Worm (Caenorhabditis elegans): ENCODE measurements around the gene acp-6.

Gene acp-6

DNA sequence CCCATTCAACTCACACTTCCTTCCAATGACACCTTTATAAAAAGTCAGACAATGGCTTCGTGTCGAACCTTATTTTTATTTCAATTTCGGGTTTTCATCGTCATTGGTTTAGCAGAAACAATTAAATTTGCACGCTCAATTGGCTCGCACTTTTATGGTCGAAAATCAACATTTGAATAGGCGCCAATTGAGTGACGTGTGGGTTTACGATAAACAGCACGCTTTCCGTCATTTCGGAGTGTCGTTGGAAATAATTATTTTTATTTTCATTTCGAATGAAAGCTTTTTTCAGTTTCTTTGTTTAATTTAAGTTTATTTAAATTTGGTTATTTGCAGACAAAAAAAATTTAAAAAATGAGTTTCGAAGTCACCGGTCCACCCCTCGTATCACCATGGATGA, 10.8 kb downstream of the acp-6 start, which contains the start of gene exos-2 (continued):
- TF ChIP-seq pag-3 (tag; optimal IDR thresholded peaks at IDR 0.05; ENCODE audit: borderline replicate concordance, insufficient read depth) = no peak

- no peak for TF ChIP-seq ceh-82 (tag; optimal IDR thresholded peaks at IDR 0.05)
- TF ChIP-seq tbx-2 (tag; optimal IDR thresholded peaks at IDR 0.05) = no peak
- no peak for TF ChIP-seq fkh-4 (tag; optimal IDR thresholded peaks at IDR 0.05; ENCODE audit: borderline replicate concordance)
- no peak for TF ChIP-seq lsy-2 (tag; optimal IDR thresholded peaks at IDR 0.05)
- TF ChIP-seq aha-1 (tag; optimal IDR thresholded peaks at IDR 0.05) = no peak
- TF ChIP-seq fkh-10 (GFP tag; optimal IDR thresholded peaks at IDR 0.05) = no peak
- TF ChIP-seq hlh-17 (GFP tag; optimal IDR thresholded peaks at IDR 0.05; ENCODE audit: borderline replicate concordance) = no peak
Observed at ce11 chrIV:6413482-6413881, 12.5 kb downstream of the acp-6 start, which contains the start of gene nlp-71. nlp-71 (minus strand) TSS chrIV:6413582.

ce11 chrIV:6404871-6405270, 21.1 kb downstream of the acp-6 start, which contains the start of gene srv-13:
srv-13 (plus strand) TSS chrIV:6405171.
- TF ChIP-seq fkh-4 (tag; optimal IDR thresholded peaks at IDR 0.05; ENCODE audit: borderline replicate concordance) = no peak
- TF ChIP-seq fos-1 (tag; optimal IDR thresholded peaks at IDR 0.05) = no peak
- TF ChIP-seq tlp-1 (tag; optimal IDR thresholded peaks at IDR 0.05) = no peak
- TF ChIP-seq mef-2 (tag; optimal IDR thresholded peaks at IDR 0.05) = no peak
- no peak for TF ChIP-seq pax-3 (tag; optimal IDR thresholded peaks at IDR 0.05)
- no peak for TF ChIP-seq C16A3.4 (tag; optimal IDR thresholded peaks at IDR 0.05)
- TF ChIP-seq lin-14 (GFP tag; optimal IDR thresholded peaks at IDR 0.05) = no peak
- no peak for TF ChIP-seq nhr-237 (tag; optimal IDR thresholded peaks at IDR 0.05)
- TF ChIP-seq elt-2 (tag; optimal IDR thresholded peaks at IDR 0.05) = no peak
- no peak for TF ChIP-seq Y116A8C.19 (tag; optimal IDR thresholded peaks at IDR 0.05; ENCODE audit: borderline replicate concordance)
- no peak for TF ChIP-seq nhr-71 (tag; optimal IDR thresholded peaks at IDR 0.05)
- TF ChIP-seq nhr-20 (tag; optimal IDR thresholded peaks at IDR 0.05) = no peak
- no peak for TF ChIP-seq ceh-82 (tag; optimal IDR thresholded peaks at IDR 0.05)
- TF ChIP-seq lir-3 (tag; optimal IDR thresholded peaks at IDR 0.05; ENCODE audit: poor library complexity) = no peak

DNA sequence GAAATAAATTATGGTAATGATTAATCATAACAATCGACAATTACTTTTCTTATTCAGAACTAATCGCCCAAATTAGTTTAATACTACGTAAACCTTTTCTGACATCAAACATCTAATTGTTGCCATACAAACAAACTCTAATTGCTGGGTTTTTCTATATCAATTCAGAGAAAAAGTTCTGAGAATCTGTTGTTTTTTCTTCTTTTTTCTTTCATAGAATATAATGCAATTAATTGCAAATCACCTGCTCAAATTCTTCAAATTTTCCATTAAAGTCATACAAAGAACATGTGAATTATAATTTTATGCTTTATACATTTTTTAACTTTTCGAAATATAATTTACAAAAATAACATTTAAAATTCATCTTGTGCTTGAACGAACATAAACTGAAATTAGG, 22.5 kb downstream of the acp-6 start:
- peak; percentile 52 for TF ChIP-seq fkh-8 (tag; optimal IDR thresholded peaks at IDR 0.05)
- TF ChIP-seq pax-3 (tag; optimal IDR thresholded peaks at IDR 0.05) = peak; percentile 8
- TF ChIP-seq egl-13 (tag; optimal IDR thresholded peaks at IDR 0.05) = no peak
- TF ChIP-seq nhr-71 (tag; optimal IDR thresholded peaks at IDR 0.05) = peak; percentile 22
- no peak for TF ChIP-seq dpl-1 (GFP tag; optimal IDR thresholded peaks at IDR 0.05)
- TF ChIP-seq hlh-4 (tag; optimal IDR thresholded peaks at IDR 0.05) = peak; percentile 64
- TF ChIP-seq pqm-1 (tag; optimal IDR thresholded peaks at IDR 0.05) = no peak
- no peak for TF ChIP-seq lir-3 (tag; optimal IDR thresholded peaks at IDR 0.05; ENCODE audit: poor library complexity)
- no peak for TF ChIP-seq unc-86 (tag; optimal IDR thresholded peaks at IDR 0.05)

DNA sequence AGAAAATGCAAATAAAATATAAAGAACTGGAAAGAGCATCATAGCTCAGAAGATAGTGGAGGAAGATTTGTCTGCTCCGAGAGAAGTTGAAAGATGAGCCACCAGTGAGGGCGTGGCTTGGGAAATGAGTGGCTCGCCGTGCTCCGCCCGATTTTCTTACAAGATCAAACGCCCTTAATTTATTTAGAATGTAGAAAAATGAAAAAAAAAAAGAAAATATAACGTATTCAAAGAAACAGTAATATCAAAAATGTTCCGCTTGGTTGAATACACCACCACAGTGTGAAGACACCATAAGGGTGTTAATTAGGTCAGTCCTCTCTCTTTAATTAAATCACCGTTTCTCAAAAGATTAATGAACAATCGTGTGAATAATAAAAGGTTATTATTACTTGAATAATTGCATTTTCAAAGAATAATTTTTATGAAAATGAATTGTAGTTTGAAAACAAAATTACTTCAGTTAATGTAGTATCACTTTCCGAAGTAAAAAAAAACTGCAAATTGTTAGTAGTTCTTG, 23.5 kb downstream of the acp-6 start, which contains the start of gene sfrp-1:
sfrp-1 (minus strand) TSS at position 51 of the 520 bp plus-strand sequence.
- TF ChIP-seq fkh-10 (GFP tag; optimal IDR thresholded peaks at IDR 0.05) (no peak), grh-1 (GFP tag; IDR thresholded peaks at IDR 0.05) (no peak), ceh-63 (GFP tag; optimal IDR thresholded peaks at IDR 0.05) (no peak), aha-1 (tag; optimal IDR thresholded peaks at IDR 0.05) (no peak), C16A3.4 (tag; optimal IDR thresholded peaks at IDR 0.05) (no peak), swsn-7 (tag; optimal IDR thresholded peaks at IDR 0.05) (no peak), C34B4.2 (tag; optimal IDR thresholded peaks at IDR 0.05) (no peak)

DNA sequence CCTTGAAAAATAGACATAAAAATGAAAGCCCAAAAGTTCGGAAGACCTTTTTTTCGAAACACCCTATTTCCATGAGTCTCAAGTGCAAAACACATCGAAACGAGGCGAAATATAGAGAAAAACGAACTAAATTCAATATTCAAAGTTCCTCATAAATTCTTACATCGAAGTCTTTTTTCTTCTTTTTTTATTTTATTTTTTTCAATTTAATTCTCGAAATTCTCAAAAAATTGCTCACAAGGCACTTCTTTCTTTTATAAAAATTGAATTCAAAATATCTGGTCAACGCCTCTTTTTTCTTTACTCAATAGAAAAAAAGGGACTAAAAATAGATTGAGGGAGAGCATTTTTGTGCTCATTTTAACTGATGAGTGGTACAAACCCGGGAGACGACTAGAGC, 30.7 kb downstream of the acp-6 start:
- TF ChIP-seq nhr-11 (tag; optimal IDR thresholded peaks at IDR 0.05) = no peak
- peak; percentile 54 for TF ChIP-seq fkh-10 (GFP tag; optimal IDR thresholded peaks at IDR 0.05)

Data from whole organism, L1 larva.